Fruit fly (Drosophila melanogaster): ENCODE measurements around the gene kairos.

Gene kairos

DNA sequence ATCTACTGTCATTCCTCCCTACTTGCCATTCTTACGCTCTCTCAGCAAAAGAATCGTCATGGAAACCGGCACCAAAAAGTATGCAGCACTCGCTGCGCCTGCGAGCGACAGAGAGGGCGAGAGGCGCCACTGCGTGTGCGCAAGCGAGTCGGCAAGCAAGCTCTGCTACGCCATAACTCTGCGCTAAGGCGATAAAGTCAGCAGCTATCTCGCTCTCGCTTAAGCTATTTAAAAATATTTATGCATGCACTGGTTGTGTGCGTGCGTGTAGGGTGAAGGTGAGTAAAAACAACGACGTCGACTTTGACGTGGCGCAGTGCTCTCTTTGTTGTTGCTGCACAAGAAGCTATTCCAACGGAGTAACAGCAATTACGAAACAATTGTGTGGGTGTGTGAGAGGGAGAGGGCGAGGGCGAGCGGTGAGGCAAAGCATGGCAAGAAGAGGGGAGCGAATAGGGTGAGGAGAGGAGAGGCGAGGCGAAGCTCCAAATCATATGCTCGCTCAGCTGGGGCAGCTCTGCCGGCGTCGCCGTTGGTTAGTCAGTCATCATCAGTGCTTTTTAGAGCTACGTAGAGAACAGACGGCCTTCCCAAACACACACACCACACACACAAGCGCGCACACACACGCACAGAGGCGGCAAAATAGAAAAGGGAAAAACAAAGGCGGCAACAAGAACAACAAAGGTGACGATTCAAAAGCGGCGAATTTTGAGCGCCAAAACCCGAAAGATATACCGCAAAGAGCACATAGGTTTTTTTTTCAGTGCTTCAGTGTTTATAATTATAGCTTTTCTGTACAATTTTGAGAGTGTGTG is 10.3 kb upstream of the kairos start, which contains the start of gene CrebB:
Gene CrebB (plus strand): TSS at position 325 of the 818 bp plus-strand sequence.
- TF ChIP-seq fd96Ca (GFP tag; IDR thresholded peaks at IDR 0.05): peak; percentile 40; the same call in 1 of the 3 replicates
- no peak for TF ChIP-seq rn (GFP tag; IDR thresholded peaks at IDR 0.05)
- peak; percentile 71 for TF ChIP-seq CG4496 (GFP tag; IDR thresholded peaks at IDR 0.05)
- peak; percentile 51 for TF ChIP-seq CG8159 (tag; optimal IDR thresholded peaks at IDR 0.05)
- no peak for TF ChIP-seq Pif1B (GFP tag; optimal IDR thresholded peaks at IDR 0.05)
- peak; percentile 52 for TF ChIP-seq CG14655 (GFP tag; optimal IDR thresholded peaks at IDR 0.05)
- no peak for TF ChIP-seq CG10348 (GFP tag; IDR thresholded peaks at IDR 0.05)
- peak; percentile 14; the same call in 1 of the 2 replicates for TF ChIP-seq CG12605 (GFP tag; IDR thresholded peaks at IDR 0.05)
- peak; percentile 16 for TF ChIP-seq CG8301 (tag; optimal IDR thresholded peaks at IDR 0.05)
- TF ChIP-seq CG32121 (GFP tag; IDR thresholded peaks at IDR 0.05): peak; percentile 66
- TF ChIP-seq CG15710 (tag; optimal IDR thresholded peaks at IDR 0.05): peak; percentile 13
- TF ChIP-seq CG13204 (GFP tag; optimal IDR thresholded peaks at IDR 0.05): peak; percentile 29
- TF ChIP-seq Ets98B (GFP tag; IDR thresholded peaks at IDR 0.05): peak; percentile 60
- TF ChIP-seq CG17806 (tag; optimal IDR thresholded peaks at IDR 0.05): peak; percentile 5
- peak; percentile 0 for TF ChIP-seq D1 (tag; optimal IDR thresholded peaks at IDR 0.05)
- TF ChIP-seq CG34367 (tag; optimal IDR thresholded peaks at IDR 0.05): peak; percentile 10
- TF ChIP-seq gl (tag; optimal IDR thresholded peaks at IDR 0.05): peak; percentile 9
- TF ChIP-seq CG9948 (tag; optimal IDR thresholded peaks at IDR 0.05): no peak
- TF ChIP-seq Snoo (tag; optimal IDR thresholded peaks at IDR 0.05): peak; percentile 26
- peak; percentile 48 for TF ChIP-seq Pif1A (GFP tag; optimal IDR thresholded peaks at IDR 0.05)
- peak; percentile 87 for TF ChIP-seq EcR (GFP tag; optimal IDR thresholded peaks at IDR 0.05)

DNA sequence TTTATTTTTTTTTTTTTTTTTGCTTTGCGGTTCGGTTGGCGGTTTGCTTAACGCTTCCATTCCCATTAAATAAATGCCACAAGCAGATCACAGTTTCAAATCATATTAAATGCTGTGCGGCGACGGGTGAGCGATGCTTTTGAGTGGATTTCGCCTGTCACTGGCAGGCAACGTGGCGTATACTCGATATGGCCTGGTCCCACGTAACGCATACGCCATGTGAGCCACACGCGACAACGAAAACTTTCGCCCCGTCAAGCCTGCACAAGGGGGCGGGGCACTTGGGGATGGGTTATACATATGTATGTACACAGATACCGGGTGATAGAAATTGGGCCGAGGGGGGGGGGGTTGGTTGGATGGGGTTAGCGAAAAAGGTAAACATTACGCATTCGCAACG is 9.0 kb upstream of the kairos start:
- TF ChIP-seq CG12605 (GFP tag; IDR thresholded peaks at IDR 0.05) (no peak), gl (tag; optimal IDR thresholded peaks at IDR 0.05) (no peak), EcR (GFP tag; optimal IDR thresholded peaks at IDR 0.05) (no peak), CG15710 (tag; optimal IDR thresholded peaks at IDR 0.05) (no peak), Pif1A (GFP tag; optimal IDR thresholded peaks at IDR 0.05) (no peak), Ets98B (GFP tag; IDR thresholded peaks at IDR 0.05) (no peak), Snoo (tag; optimal IDR thresholded peaks at IDR 0.05) (no peak), CG13204 (GFP tag; optimal IDR thresholded peaks at IDR 0.05) (no peak), CG8301 (tag; optimal IDR thresholded peaks at IDR 0.05) (no peak), CG8159 (tag; optimal IDR thresholded peaks at IDR 0.05) (no peak), Pif1B (GFP tag; optimal IDR thresholded peaks at IDR 0.05) (no peak), CG34367 (tag; optimal IDR thresholded peaks at IDR 0.05) (no peak), CG32121 (GFP tag; IDR thresholded peaks at IDR 0.05) (no peak), CG17806 (tag; optimal IDR thresholded peaks at IDR 0.05) (no peak), CG9948 (tag; optimal IDR thresholded peaks at IDR 0.05) (no peak), CG10348 (GFP tag; IDR thresholded peaks at IDR 0.05) (no peak), CG14655 (GFP tag; optimal IDR thresholded peaks at IDR 0.05) (no peak), fd96Ca (GFP tag; IDR thresholded peaks at IDR 0.05) (no peak), CG4496 (GFP tag; IDR thresholded peaks at IDR 0.05) (no peak), rn (GFP tag; IDR thresholded peaks at IDR 0.05) (no peak)

DNA sequence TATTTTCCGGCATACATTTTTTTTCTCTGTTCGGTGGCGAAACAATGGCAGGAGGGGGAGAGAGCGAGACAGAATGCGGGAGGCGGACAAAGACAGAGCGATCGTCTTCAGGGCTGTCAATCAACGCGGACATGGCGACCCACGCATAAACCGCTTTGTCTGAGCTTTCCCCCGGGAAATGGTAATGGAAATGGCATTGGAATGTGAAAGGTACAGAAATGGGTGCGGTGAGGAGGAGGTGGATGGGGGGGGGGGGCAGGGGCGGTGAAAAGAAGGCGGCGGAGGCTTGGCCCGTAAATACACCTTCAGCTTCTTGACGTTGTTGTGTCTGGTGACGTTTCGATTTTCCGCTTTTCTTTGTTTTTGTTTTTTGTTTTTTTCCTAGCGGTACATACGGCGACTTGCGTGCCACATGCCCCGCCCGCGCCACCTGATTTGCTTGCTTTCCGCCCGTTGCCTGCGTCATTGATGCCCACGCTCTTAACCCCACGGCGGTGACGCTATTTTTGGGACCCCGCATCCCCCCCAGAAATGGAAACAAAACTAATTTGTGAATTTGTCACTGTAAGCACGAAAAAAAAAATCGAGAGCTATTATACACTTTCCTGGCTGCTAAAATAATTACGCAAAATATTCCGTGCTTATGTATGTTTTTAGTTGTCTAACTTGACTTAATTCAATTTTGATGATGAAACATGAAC is 8.2 kb upstream of the kairos start:
- TF ChIP-seq CG32121 (GFP tag; IDR thresholded peaks at IDR 0.05): no peak
- no peak for TF ChIP-seq Pif1B (GFP tag; optimal IDR thresholded peaks at IDR 0.05)
- TF ChIP-seq CG17806 (tag; optimal IDR thresholded peaks at IDR 0.05): no peak
- TF ChIP-seq D1 (tag; optimal IDR thresholded peaks at IDR 0.05): no peak
- no peak for TF ChIP-seq CG4496 (GFP tag; IDR thresholded peaks at IDR 0.05)
- no peak for TF ChIP-seq CG12605 (GFP tag; IDR thresholded peaks at IDR 0.05)

DNA sequence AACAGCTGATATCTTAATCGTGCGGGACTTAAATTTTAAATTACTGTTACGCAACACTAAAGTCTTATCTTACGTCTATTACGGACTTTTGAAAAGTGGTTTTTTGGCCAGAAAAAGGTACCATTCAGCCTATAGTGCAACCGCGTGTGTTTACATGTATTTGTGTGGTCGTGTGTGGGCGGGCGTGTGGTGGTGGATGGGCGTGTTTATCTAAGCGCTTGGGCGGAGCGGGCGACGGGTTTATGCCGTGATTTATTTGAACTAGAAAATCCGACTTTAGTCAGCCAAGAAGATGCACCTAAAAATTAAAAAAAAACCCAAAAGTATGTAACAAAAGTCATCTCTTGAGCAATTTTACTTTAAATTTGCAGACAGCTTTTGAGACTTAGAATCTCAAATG is 7.4 kb upstream of the kairos start:
- no peak for TF ChIP-seq D1 (tag; optimal IDR thresholded peaks at IDR 0.05)
- no peak for TF ChIP-seq CG10348 (GFP tag; IDR thresholded peaks at IDR 0.05)
- no peak for TF ChIP-seq fd96Ca (GFP tag; IDR thresholded peaks at IDR 0.05)
- TF ChIP-seq CG8301 (tag; optimal IDR thresholded peaks at IDR 0.05): no peak
- TF ChIP-seq EcR (GFP tag; optimal IDR thresholded peaks at IDR 0.05): no peak
- no peak for TF ChIP-seq CG8159 (tag; optimal IDR thresholded peaks at IDR 0.05)
- no peak for TF ChIP-seq Pif1B (GFP tag; optimal IDR thresholded peaks at IDR 0.05)
- TF ChIP-seq CG15710 (tag; optimal IDR thresholded peaks at IDR 0.05): no peak
- no peak for TF ChIP-seq CG9948 (tag; optimal IDR thresholded peaks at IDR 0.05)
- no peak for TF ChIP-seq rn (GFP tag; IDR thresholded peaks at IDR 0.05)
- no peak for TF ChIP-seq CG32121 (GFP tag; IDR thresholded peaks at IDR 0.05)
- TF ChIP-seq CG13204 (GFP tag; optimal IDR thresholded peaks at IDR 0.05): no peak
- no peak for TF ChIP-seq CG12605 (GFP tag; IDR thresholded peaks at IDR 0.05)
- no peak for TF ChIP-seq CG14655 (GFP tag; optimal IDR thresholded peaks at IDR 0.05)
- TF ChIP-seq Pif1A (GFP tag; optimal IDR thresholded peaks at IDR 0.05): no peak

DNA sequence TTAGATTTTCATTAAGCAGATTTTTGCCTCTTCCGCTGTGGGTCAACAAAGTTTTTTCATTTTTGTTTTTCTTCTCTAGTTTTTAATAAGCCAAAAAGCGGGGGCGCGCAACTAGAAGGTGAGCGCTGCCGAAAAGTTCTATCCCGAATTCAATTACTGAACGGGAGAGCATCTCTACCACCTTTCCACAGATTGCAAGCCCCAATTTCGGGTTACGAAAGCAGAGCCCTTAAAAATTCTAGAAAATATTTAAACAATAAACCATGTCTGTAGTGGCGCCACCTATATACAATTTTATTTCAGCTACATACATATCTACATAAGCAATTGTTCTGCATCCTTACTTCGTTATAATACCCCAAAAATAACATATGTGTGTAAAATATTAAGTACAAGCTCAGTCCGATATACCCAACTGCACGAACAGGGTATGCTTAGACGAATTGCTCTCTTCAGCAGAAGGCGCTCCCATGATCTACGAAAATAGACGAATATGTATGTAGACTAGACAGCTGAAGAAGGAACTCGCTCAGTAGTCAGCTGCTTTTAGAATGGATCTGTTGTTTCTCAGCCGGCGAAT is 2.5 kb upstream of the kairos start, which contains the start of gene CG6106:
Gene CG6106 (plus strand): TSS at position 530 of the 580 bp plus-strand sequence.
- TF ChIP-seq Ets98B (GFP tag; IDR thresholded peaks at IDR 0.05): no peak
- TF ChIP-seq D1 (tag; optimal IDR thresholded peaks at IDR 0.05): no peak
- no peak for TF ChIP-seq rn (GFP tag; IDR thresholded peaks at IDR 0.05)
- TF ChIP-seq CG15710 (tag; optimal IDR thresholded peaks at IDR 0.05): no peak
- no peak for TF ChIP-seq CG14655 (GFP tag; optimal IDR thresholded peaks at IDR 0.05)
- no peak for TF ChIP-seq EcR (GFP tag; optimal IDR thresholded peaks at IDR 0.05)
- no peak for TF ChIP-seq CG8159 (tag; optimal IDR thresholded peaks at IDR 0.05)
- TF ChIP-seq gl (tag; optimal IDR thresholded peaks at IDR 0.05): no peak
- no peak for TF ChIP-seq Pif1B (GFP tag; optimal IDR thresholded peaks at IDR 0.05)
- no peak for TF ChIP-seq CG32121 (GFP tag; IDR thresholded peaks at IDR 0.05)

Data from whole organism, pupa.